Fruit fly (Drosophila melanogaster): ENCODE results near the gene hwt.

Gene hwt

DNA sequence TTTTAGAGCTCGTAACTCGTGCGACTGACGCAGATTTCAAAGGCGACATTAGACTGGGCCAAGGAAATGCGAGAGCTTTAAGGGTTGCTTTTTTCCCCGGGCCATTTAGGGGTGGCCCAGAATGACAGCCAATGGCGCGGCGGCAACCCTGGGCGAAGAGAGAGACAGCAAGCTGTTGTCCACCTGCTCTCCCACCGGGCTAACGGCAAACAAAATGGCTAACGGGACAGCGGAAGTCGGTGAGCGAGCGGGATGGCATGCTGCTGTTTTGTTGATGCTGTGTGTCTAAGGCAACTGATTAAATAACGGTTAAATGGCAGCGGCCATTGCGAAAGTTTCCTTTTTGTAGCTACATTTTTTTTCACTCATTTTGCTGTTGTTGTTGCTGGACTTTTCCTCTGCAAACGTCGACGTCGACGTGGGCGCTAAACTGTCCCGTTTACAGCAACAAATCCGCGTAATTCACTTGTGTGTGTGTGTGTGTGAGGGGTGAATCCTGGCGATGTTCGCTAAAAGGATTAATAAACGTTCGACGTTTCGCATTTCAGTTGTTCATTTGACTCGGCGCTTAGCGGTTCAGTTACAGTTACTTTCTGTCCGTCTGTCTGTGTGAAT is 47.6 kb upstream of the hwt start, which contains the start of gene CG11085 (continued):
- TF ChIP-seq CG10321 (GFP tag; IDR thresholded peaks at IDR 0.05) = peak; percentile 89
- TF ChIP-seq klu (GFP tag; IDR thresholded peaks at IDR 0.05) = no peak
- TF ChIP-seq btn (GFP tag; optimal IDR thresholded peaks at IDR 0.05) = no peak

DNA sequence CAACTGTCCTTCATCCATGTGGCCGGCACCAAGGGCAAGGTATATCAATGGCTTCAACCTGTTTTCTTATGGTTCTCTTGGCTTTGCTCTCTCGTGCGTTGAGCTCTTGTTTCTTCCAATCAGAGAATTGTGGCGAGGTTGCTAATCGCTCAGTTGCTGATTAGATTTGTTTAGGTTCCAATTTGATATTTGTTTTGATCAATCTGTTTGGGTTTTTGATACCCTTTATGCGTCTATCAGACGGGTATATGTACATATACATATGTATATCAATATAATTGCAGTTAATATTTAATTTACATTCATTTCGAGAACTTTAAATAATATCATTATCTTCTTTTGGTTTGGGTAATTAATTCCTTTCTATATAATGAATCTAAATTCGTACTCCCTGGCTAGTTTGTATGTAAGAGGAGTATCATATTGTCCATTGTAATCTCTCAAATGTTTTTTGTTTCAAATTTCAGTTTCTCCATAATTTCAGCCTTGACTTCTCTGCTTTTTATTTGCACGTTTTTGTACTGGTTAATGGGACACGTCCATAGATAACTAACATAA is 45.1 kb upstream of the hwt start:
- TF ChIP-seq D19A (tag; optimal IDR thresholded peaks at IDR 0.05) (peak; percentile 21), zen (tag; optimal IDR thresholded peaks at IDR 0.05) (peak; percentile 30), CG17912 (GFP tag; optimal IDR thresholded peaks at IDR 0.05) (no peak), h (optimal IDR thresholded peaks at IDR 0.05) (no peak), crp (GFP tag; optimal IDR thresholded peaks at IDR 0.05) (no peak), al (GFP tag; IDR thresholded peaks at IDR 0.05) (0 out of 2 replicates have a peak, but pooled peaks have one; percentile 6), CG18599 (GFP tag; optimal IDR thresholded peaks at IDR 0.05) (peak; percentile 44), CG10274 (GFP tag; optimal IDR thresholded peaks at IDR 0.05) (no peak), PHDP (tag; optimal IDR thresholded peaks at IDR 0.05) (peak; percentile 44), C15 (GFP tag; IDR thresholded peaks at IDR 0.05) (no peak), odd (GFP tag; optimal IDR thresholded peaks at IDR 0.05) (no peak), CG6854 (GFP tag; optimal IDR thresholded peaks at IDR 0.05) (no peak), Atf3 (GFP tag; optimal IDR thresholded peaks at IDR 0.05) (no peak), CG15269 (tag; optimal IDR thresholded peaks at IDR 0.05) (peak; percentile 8), dati (GFP tag; IDR thresholded peaks at IDR 0.05) (no peak), lbe (GFP tag; optimal IDR thresholded peaks at IDR 0.05) (no peak), zfh2 (GFP tag; optimal IDR thresholded peaks at IDR 0.05) (no peak), Hr51 (GFP tag; optimal IDR thresholded peaks at IDR 0.05) (peak in 1 of 2 experiments; percentile 20), lmd (GFP tag; IDR thresholded peaks at IDR 0.05) (no peak), pnt (GFP tag; optimal IDR thresholded peaks at IDR 0.05) (no peak), corto (GFP tag; optimal IDR thresholded peaks at IDR 0.05) (no peak), dpn (GFP tag; optimal IDR thresholded peaks at IDR 0.05) (no peak), CG1024 (GFP tag; IDR thresholded peaks at IDR 0.05) (no peak), CG12071 (GFP tag; optimal IDR thresholded peaks at IDR 0.05) (no peak), CG2116 (GFP tag; optimal IDR thresholded peaks at IDR 0.05) (no peak), CkIIα-i1 (GFP tag; IDR thresholded peaks at IDR 0.05) (no peak), tin (GFP tag; optimal IDR thresholded peaks at IDR 0.05) (no peak), row (GFP tag; IDR thresholded peaks at IDR 0.05) (peak; percentile 51; the same call in 2 of the 3 replicates), z (GFP tag; IDR thresholded peaks at IDR 0.05) (no peak), Meics (GFP tag; optimal IDR thresholded peaks at IDR 0.05) (peak; percentile 27), Dp (GFP tag; optimal IDR thresholded peaks at IDR 0.05) (no peak), CG1647 (GFP tag; optimal IDR thresholded peaks at IDR 0.05) (no peak), CG3281 (GFP tag; optimal IDR thresholded peaks at IDR 0.05) (no peak), CG7928 (GFP tag; optimal IDR thresholded peaks at IDR 0.05) (no peak), CG8924 (tag; optimal IDR thresholded peaks at IDR 0.05) (peak; percentile 23), exex (tag; optimal IDR thresholded peaks at IDR 0.05) (peak; percentile 30), CG34422 (GFP tag; IDR thresholded peaks at IDR 0.05) (no peak), CG16779 (GFP tag; IDR thresholded peaks at IDR 0.05) (no peak), CG17568 (GFP tag; optimal IDR thresholded peaks at IDR 0.05) (no peak), CG14710 (tag; optimal IDR thresholded peaks at IDR 0.05) (no peak), CG31388 (GFP tag; optimal IDR thresholded peaks at IDR 0.05) (no peak), CG10431 (GFP tag; optimal IDR thresholded peaks at IDR 0.05) (no peak), zfh1 (GFP tag; IDR thresholded peaks at IDR 0.05) (no peak), dmrt11E (tag; optimal IDR thresholded peaks at IDR 0.05) (no peak), ac (GFP tag; optimal IDR thresholded peaks at IDR 0.05) (no peak), Drgx (GFP tag; IDR thresholded peaks at IDR 0.05) (no peak)
